Worm (Caenorhabditis elegans): ENCODE results near the gene nspb-12.

ce11 chrIII:5582766-5583165 is 14.2 kb upstream of the nspb-12 start, which contains the start of the genes F56D2.8 and uev-2:
- no peak for TF ChIP-seq ctbp-1 (GFP tag; IDR thresholded peaks at IDR 0.05)
- TF ChIP-seq nhr-28 (tag; optimal IDR thresholded peaks at IDR 0.05), result no peak
- no peak for TF ChIP-seq dve-1 (tag; optimal IDR thresholded peaks at IDR 0.05; ENCODE audit: insufficient read depth)
- TF ChIP-seq pqm-1 (tag; optimal IDR thresholded peaks at IDR 0.05), result no peak
- TF ChIP-seq egl-27 (tag; optimal IDR thresholded peaks at IDR 0.05), result no peak
- no peak for TF ChIP-seq unc-62 (GFP tag; optimal IDR thresholded peaks at IDR 0.05 in 1 of 2)
- no peak for TF ChIP-seq unc-62 (tag; optimal IDR thresholded peaks at IDR 0.05)
- TF ChIP-seq hlh-11 (tag; optimal IDR thresholded peaks at IDR 0.05), result no peak
